Fruit fly (Drosophila melanogaster): ENCODE data around the gene CG5004.

CG5004 gene

dm6 chrX:17178484-17178921 is 71.1 kb downstream of the CG5004 start (continued):
- no peak for TF ChIP-seq vfl (GFP tag; optimal IDR thresholded peaks at IDR 0.05)
- peak; percentile 99 for TF ChIP-seq sisA (GFP tag; IDR thresholded peaks at IDR 0.05)
- TF ChIP-seq Sox100B (GFP tag; optimal IDR thresholded peaks at IDR 0.05) = peak; percentile 98
- TF ChIP-seq CG8924 (tag; optimal IDR thresholded peaks at IDR 0.05) = peak; percentile 96
- peak; percentile 98 for TF ChIP-seq bcd (GFP tag; optimal IDR thresholded peaks at IDR 0.05)
- peak; percentile 98 for TF ChIP-seq tin (GFP tag; optimal IDR thresholded peaks at IDR 0.05)
- TF ChIP-seq Tbp (GFP tag; optimal IDR thresholded peaks at IDR 0.05) = no peak
- peak; percentile 95 for TF ChIP-seq CG6254 (GFP tag; optimal IDR thresholded peaks at IDR 0.05)
- TF ChIP-seq pfk (GFP tag; optimal IDR thresholded peaks at IDR 0.05) = peak; percentile 35
- TF ChIP-seq ems (GFP tag; optimal IDR thresholded peaks at IDR 0.05) = peak; percentile 92
- TF ChIP-seq CG13624 (GFP tag; optimal IDR thresholded peaks at IDR 0.05) = peak; percentile 97
- TF ChIP-seq zf30C (GFP tag; optimal IDR thresholded peaks at IDR 0.05) = peak; percentile 52
- TF ChIP-seq CG3847 (GFP tag; IDR thresholded peaks at IDR 0.05) = peak; percentile 38; the same call in 1 of the 2 replicates
- TF ChIP-seq Gsc (GFP tag; IDR thresholded peaks at IDR 0.05) = peak; percentile 92
- peak; percentile 99 for TF ChIP-seq Ets65A (GFP tag)
- peak; percentile 87 for TF ChIP-seq crol (GFP tag; IDR thresholded peaks at IDR 0.05)
- TF ChIP-seq NK7.1 (GFP tag; optimal IDR thresholded peaks at IDR 0.05) = peak; percentile 96
- peak; percentile 56 for TF ChIP-seq B-H2 (GFP tag; optimal IDR thresholded peaks at IDR 0.05)
- TF ChIP-seq Bdp1 (GFP tag; optimal IDR thresholded peaks at IDR 0.05) = no peak
- no peak for TF ChIP-seq CG4707 (GFP tag; optimal IDR thresholded peaks at IDR 0.05)
- peak; percentile 95 for TF ChIP-seq nau (GFP tag; optimal IDR thresholded peaks at IDR 0.05)
- TF ChIP-seq CG1792 (GFP tag; optimal IDR thresholded peaks at IDR 0.05) = peak; percentile 88
- peak; percentile 74 for TF ChIP-seq ftz-f1 (GFP tag; optimal IDR thresholded peaks at IDR 0.05)
- TF ChIP-seq CG10654 (GFP tag; optimal IDR thresholded peaks at IDR 0.05) = peak; percentile 97
- TF ChIP-seq exex (tag; optimal IDR thresholded peaks at IDR 0.05) = peak; percentile 82
- TF ChIP-seq gsb-n (tag; optimal IDR thresholded peaks at IDR 0.05) = no peak
- no peak for TF ChIP-seq CG33557 (GFP tag; optimal IDR thresholded peaks at IDR 0.05)
- peak; percentile 93 for TF ChIP-seq CG7271 (tag; optimal IDR thresholded peaks at IDR 0.05)
- TF ChIP-seq HLH3B (GFP tag; IDR thresholded peaks at IDR 0.05) = peak; percentile 99
- peak; percentile 95 for TF ChIP-seq CG18764 (GFP tag; optimal IDR thresholded peaks at IDR 0.05)
- peak; percentile 97 for TF ChIP-seq CG6813 (GFP tag; optimal IDR thresholded peaks at IDR 0.05)
- TF ChIP-seq ro (GFP tag; IDR thresholded peaks at IDR 0.05) = peak; percentile 98
- TF ChIP-seq HLH54F (GFP tag; optimal IDR thresholded peaks at IDR 0.05) = peak; percentile 70
- TF ChIP-seq vnd (GFP tag; IDR thresholded peaks at IDR 0.05; ENCODE audit: partially characterized antibody) = no peak
- no peak for TF ChIP-seq amos (GFP tag; IDR thresholded peaks at IDR 0.05; ENCODE audit: partially characterized antibody)
- TF ChIP-seq CG30020 (tag; optimal IDR thresholded peaks at IDR 0.05) = peak; percentile 86
- peak; percentile 81 for TF ChIP-seq CG17186 (GFP tag; optimal IDR thresholded peaks at IDR 0.05)
- peak; percentile 97 for TF ChIP-seq CG18476 (GFP tag; optimal IDR thresholded peaks at IDR 0.05)
- TF ChIP-seq dmrt11E (tag; optimal IDR thresholded peaks at IDR 0.05) = no peak
- TF ChIP-seq da (GFP tag; optimal IDR thresholded peaks at IDR 0.05) = peak; percentile 15
- peak; percentile 98 for TF ChIP-seq CG2199 (GFP tag; IDR thresholded peaks at IDR 0.05)
- TF ChIP-seq CG8359 (GFP tag; optimal IDR thresholded peaks at IDR 0.05; ENCODE audit: borderline replicate concordance) = peak; percentile 93
- no peak for TF ChIP-seq CG10431 (GFP tag; optimal IDR thresholded peaks at IDR 0.05)
- peak; percentile 92 for TF ChIP-seq Doc2 (GFP tag; IDR thresholded peaks at IDR 0.05)
- peak; percentile 98 for TF ChIP-seq Asciz (GFP tag; optimal IDR thresholded peaks at IDR 0.05)
- no peak for TF ChIP-seq Ssrp (tag; optimal IDR thresholded peaks at IDR 0.05)
- peak; percentile 96 for TF ChIP-seq caup (GFP tag; optimal IDR thresholded peaks at IDR 0.05; ENCODE audit: severe bottlenecking)
- peak; percentile 97 for TF ChIP-seq kay (GFP tag; optimal IDR thresholded peaks at IDR 0.05)
- peak; percentile 96 for TF ChIP-seq dati (GFP tag; IDR thresholded peaks at IDR 0.05)
- peak; percentile 86 for TF ChIP-seq CG33213 (GFP tag; optimal IDR thresholded peaks at IDR 0.05)
- TF ChIP-seq CG9609 (GFP tag; optimal IDR thresholded peaks at IDR 0.05) = no peak

Data from whole organism, embryonic.